Fruit fly (Drosophila melanogaster) whole organism, embryonic: ENCODE results near the gene tinc.

Source experiments
- Adf1 ChIP-seq: fragments of 200-800 bp; sonication (Bioruptor generic); IDR thresholded peaks from 2 replicates; pipeline ENCODE4 v1.3.6; 2022; ENCODE audit warnings: missing biosample characterization, missing genetic modification characterization
- BEAF-32 ChIP-seq: fragments of 200-800 bp; sonication (Bioruptor generic); optimal IDR thresholded peaks from 3 replicates; lab custom pipeline; 2017; ENCODE audit warnings: missing biosample characterization, missing genetic modification characterization, mild to moderate bottlenecking, moderate library complexity, missing genetic modification reagents
- Bgb ChIP-seq: fragments of 200-800 bp; sonication (Bioruptor generic); IDR thresholded peaks from 2 replicates; pipeline ENCODE4 v1.3.6; 2022; ENCODE audit warnings: missing biosample characterization, missing genetic modification characterization; ENCODE audit not compliant: partially characterized antibody
- C15 ChIP-seq: fragments of 200-800 bp; sonication (Bioruptor generic); IDR thresholded peaks from 3 replicates; pipeline ENCODE4 v1.3.6; 2022; ENCODE audit warnings: missing biosample characterization, missing genetic modification characterization
- CG10267 ChIP-seq: fragments of 200-800 bp; sonication (Bioruptor generic); optimal IDR thresholded peaks from 2 replicates; lab custom pipeline; 2018; ENCODE audit warnings: missing biosample characterization, mild to moderate bottlenecking, missing genetic modification characterization, moderate library complexity
- CG14710 ChIP-seq: fragments of 200-800 bp; sonication (Bioruptor generic); optimal IDR thresholded peaks from 3 replicates; lab custom pipeline; 2019; ENCODE audit warnings: missing biosample characterization, mild to moderate bottlenecking, missing genetic modification characterization, moderate library complexity
- CG15514 ChIP-seq: fragments of 200-800 bp; sonication (Bioruptor generic); optimal IDR thresholded peaks from 3 replicates; lab custom pipeline; 2017; ENCODE audit warnings: missing biosample characterization, missing genetic modification characterization, mild to moderate bottlenecking, moderate library complexity, missing genetic modification reagents
- CG1603 ChIP-seq: fragments of 200-800 bp; sonication (Bioruptor generic); optimal IDR thresholded peaks from 2 replicates; lab custom pipeline; 2019; ENCODE audit warnings: missing biosample characterization, mild to moderate bottlenecking, missing genetic modification characterization, moderate library complexity
- CG17328 ChIP-seq: fragments of 200-800 bp; sonication (Bioruptor generic); IDR thresholded peaks from 2 replicates; pipeline ENCODE4 v1.3.6; 2022; ENCODE audit warnings: missing biosample characterization, missing genetic modification characterization
- CG17385 ChIP-seq: fragments of 200-800 bp; sonication (Bioruptor generic); optimal IDR thresholded peaks from 3 replicates; lab custom pipeline; 2018; ENCODE audit warnings: missing biosample characterization, mild to moderate bottlenecking, missing genetic modification characterization
- CG17829 ChIP-seq: fragments of 200-800 bp; optimal IDR thresholded peaks from 2 replicates; lab custom pipeline; 2019; ENCODE audit warnings: missing biosample characterization, mild to moderate bottlenecking, missing genetic modification characterization, moderate library complexity
- CG32532 ChIP-seq: fragments of 200-800 bp; sonication (Bioruptor generic); IDR thresholded peaks from 2 replicates; pipeline ENCODE4 v1.3.6; 2022; ENCODE audit warnings: missing biosample characterization, missing genetic modification characterization
- CG3726 ChIP-seq: fragments of 200-800 bp; sonication (Bioruptor generic); IDR thresholded peaks from 3 replicates; pipeline ENCODE4, ENCODE4 v1.3.6; 2022; ENCODE audit warnings: missing biosample characterization, missing genetic modification characterization
- CG42726 ChIP-seq: fragments of 200-800 bp; sonication (Bioruptor generic); IDR thresholded peaks from 2 replicates; pipeline ENCODE4 v1.3.6; 2022; ENCODE audit warnings: missing biosample characterization, missing genetic modification characterization; ENCODE audit not compliant: partially characterized antibody
- CG4360 ChIP-seq: fragments of 200-800 bp; sonication (Bioruptor generic); IDR thresholded peaks from 2 replicates; pipeline ENCODE4 v1.3.6; 2022; ENCODE audit warnings: missing biosample characterization, missing genetic modification characterization
- CG4617 ChIP-seq: fragments of 200-800 bp; sonication (Bioruptor generic); optimal IDR thresholded peaks from 3 replicates; lab custom pipeline; 2016; ENCODE audit warnings: missing biosample characterization, missing genetic modification characterization, borderline replicate concordance
- CG7357 ChIP-seq: fragments of 200-800 bp; sonication (Bioruptor generic); IDR thresholded peaks from 3 replicates; pipeline ENCODE4 v1.3.6; 2022; ENCODE audit warnings: missing biosample characterization, missing genetic modification characterization
- CG7987 ChIP-seq: fragments of 200-800 bp; sonication (Bioruptor generic); optimal IDR thresholded peaks from 2 replicates; lab custom pipeline; 2018; ENCODE audit warnings: missing biosample characterization, mild to moderate bottlenecking, missing genetic modification characterization, moderate library complexity
- CG9609 ChIP-seq: fragments of 200-800 bp; sonication (Bioruptor generic); optimal IDR thresholded peaks from 3 replicates; lab custom pipeline; 2016; ENCODE audit warnings: missing biosample characterization, missing genetic modification characterization
- CG9797 ChIP-seq: fragments of 200-800 bp; sonication (Bioruptor generic); optimal IDR thresholded peaks from 3 replicates; lab custom pipeline; 2018; ENCODE audit warnings: missing biosample characterization, mild to moderate bottlenecking, missing genetic modification characterization
- CTCF ChIP-seq: fragments of 200-800 bp; sonication (Bioruptor generic); optimal IDR thresholded peaks from 2 replicates; lab custom pipeline; 2017; ENCODE audit warnings: missing biosample characterization, mild to moderate bottlenecking, missing genetic modification characterization, moderate library complexity
- CoRest ChIP-seq: fragments of 200-800 bp; sonication (Bioruptor generic); optimal IDR thresholded peaks from 3 replicates; lab custom pipeline; 2018; ENCODE audit warnings: missing biosample characterization, mild to moderate bottlenecking, missing genetic modification characterization, moderate library complexity
- Dp ChIP-seq: fragments of 200-800 bp; sonication (Bioruptor generic); optimal IDR thresholded peaks from 2 replicates; lab custom pipeline; 2018; ENCODE audit warnings: missing biosample characterization, mild to moderate bottlenecking, missing genetic modification characterization, moderate library complexity
- E2f1 ChIP-seq: fragments of 200-800 bp; sonication (Bioruptor generic); IDR thresholded peaks from 2 replicates; pipeline ENCODE4 v1.3.6; 2022; ENCODE audit warnings: missing biosample characterization, missing genetic modification characterization
- E2f2 ChIP-seq: fragments of 200-800 bp; sonication (Bioruptor generic); IDR thresholded peaks from 2 replicates; pipeline ENCODE4 v1.3.6; 2022; ENCODE audit warnings: missing biosample characterization, missing genetic modification characterization
- Elba2 ChIP-seq: fragments of 200-800 bp; sonication (Bioruptor generic); optimal IDR thresholded peaks from 3 replicates; lab custom pipeline; 2016; ENCODE audit warnings: missing biosample characterization, missing genetic modification characterization
- Hand ChIP-seq: fragments of 200-800 bp; sonication (Bioruptor generic); optimal IDR thresholded peaks from 2 replicates; lab custom pipeline; 2017; ENCODE audit warnings: mild to moderate bottlenecking, missing biosample characterization, missing genetic modification reagents, missing genetic modification characterization
- HmgZ ChIP-seq: fragments of 200-800 bp; sonication (Bioruptor generic); optimal IDR thresholded peaks from 2 replicates; lab custom pipeline; 2018; ENCODE audit warnings: missing biosample characterization, mild to moderate bottlenecking, missing genetic modification characterization
- Lhr ChIP-seq: fragments of 200-800 bp; sonication (Bioruptor generic); optimal IDR thresholded peaks from 3 replicates; lab custom pipeline; 2017; ENCODE audit warnings: mild to moderate bottlenecking, missing biosample characterization, missing genetic modification reagents, missing genetic modification characterization
- MBD-R2 ChIP-seq: fragments of 200-800 bp; sonication (Bioruptor generic); IDR thresholded peaks from 2 replicates; pipeline ENCODE4 v1.3.6; 2022; ENCODE audit warnings: missing biosample characterization, missing genetic modification characterization
- MESR4 ChIP-seq: fragments of 200-800 bp; sonication (Bioruptor generic); optimal IDR thresholded peaks from 2 replicates; lab custom pipeline; 2018; ENCODE audit warnings: missing biosample characterization, mild to moderate bottlenecking, missing genetic modification characterization, moderate library complexity
- Med ChIP-seq: fragments of 200-800 bp; sonication (Bioruptor generic); peaks from one replicate; lab custom pipeline; 2016; ENCODE audit warnings: missing biosample characterization, missing genetic modification characterization, mild to moderate bottlenecking, inconsistent platforms, moderate library complexity
- Myb ChIP-seq: fragments of 200-800 bp; sonication (Bioruptor generic); optimal IDR thresholded peaks from 2 replicates; lab custom pipeline; 2016; ENCODE audit warnings: missing biosample characterization, missing genetic modification characterization
- Sin3A ChIP-seq: fragments of >200 bp; optimal IDR thresholded peaks from 2 replicates; lab custom pipeline; 2018
- Sry-δ ChIP-seq: fragments of 200-800 bp; sonication (Bioruptor generic); optimal IDR thresholded peaks from 2 replicates; lab custom pipeline; 2016; ENCODE audit warnings: missing biosample characterization, missing genetic modification characterization
- croc ChIP-seq: fragments of 200-800 bp; sonication (Bioruptor generic); conservative IDR thresholded peaks from 3 replicates; pipeline ENCODE4 v1.3.6; 2022; ENCODE audit warnings: missing biosample characterization, missing genetic modification characterization
- crp ChIP-seq, 2 experiments: fragments of 200-800 bp; sonication (Bioruptor generic); optimal IDR thresholded peaks; 2 replicates in 1 of 2; 3 replicates in 1 of 2; lab custom pipeline; 2017; ENCODE audit warnings: missing biosample characterization in 2 of 2, missing genetic modification characterization in 2 of 2, mild to moderate bottlenecking in 1 of 2, moderate library complexity in 1 of 2
- dan ChIP-seq: fragments of 200-800 bp; sonication (Bioruptor generic); IDR thresholded peaks from 2 replicates; pipeline ENCODE4 v1.3.6; 2022; ENCODE audit warnings: missing biosample characterization, missing genetic modification characterization
- gfzf ChIP-seq: fragments of 200-800 bp; sonication (Bioruptor generic); optimal IDR thresholded peaks from 2 replicates; lab custom pipeline; 2016; ENCODE audit warnings: missing biosample characterization, mild to moderate bottlenecking, missing genetic modification characterization, moderate library complexity
- hb ChIP-seq: fragments of 200-800 bp; sonication (Bioruptor generic); IDR thresholded peaks from 3 replicates; pipeline ENCODE4 v1.3.6; 2022; ENCODE audit warnings: missing biosample characterization, missing genetic modification characterization; ENCODE audit not compliant: partially characterized antibody
- hkb ChIP-seq, 2 experiments: fragments of 200-800 bp in 1 of 2; fragments of >200 bp in 1 of 2; sonication (Bioruptor generic) in 1 of 2; IDR thresholded peaks in 1 of 2; optimal IDR thresholded peaks in 1 of 2; 2 replicates each; pipeline versions ENCODE4 v1.3.6 to Lab custom; 2017 to 2022; ENCODE audit warnings: missing biosample characterization in 1 of 2, missing genetic modification characterization in 1 of 2
- maf-S ChIP-seq: fragments of 200-800 bp; sonication (Bioruptor generic); optimal IDR thresholded peaks from 2 replicates; lab custom pipeline; 2016; ENCODE audit warnings: missing biosample characterization, missing genetic modification characterization
- pfk ChIP-seq: fragments of 200-800 bp; sonication (Bioruptor generic); optimal IDR thresholded peaks from 2 replicates; lab custom pipeline; 2018; ENCODE audit warnings: missing biosample characterization, mild to moderate bottlenecking, missing genetic modification characterization, moderate library complexity
- phol ChIP-seq: fragments of 200-800 bp; sonication (Bioruptor generic); optimal IDR thresholded peaks from 3 replicates; lab custom pipeline; 2018; ENCODE audit warnings: missing biosample characterization, mild to moderate bottlenecking, missing genetic modification characterization, moderate library complexity
- pzg ChIP-seq: fragments of 200-800 bp; sonication (Bioruptor generic); optimal IDR thresholded peaks from 3 replicates; lab custom pipeline; 2018; ENCODE audit warnings: missing biosample characterization, mild to moderate bottlenecking, missing genetic modification characterization, moderate library complexity
- row ChIP-seq: fragments of 200-800 bp; sonication (Bioruptor generic); IDR thresholded peaks from 3 replicates; pipeline ENCODE4 v1.3.6; 2022; ENCODE audit warnings: missing biosample characterization, missing genetic modification characterization
- schlank ChIP-seq: fragments of 200-800 bp; sonication (Bioruptor generic); optimal IDR thresholded peaks from 2 replicates; lab custom pipeline; 2018; ENCODE audit warnings: missing biosample characterization, mild to moderate bottlenecking, missing genetic modification characterization
- sd ChIP-seq: fragments of 200-800 bp; sonication (Bioruptor generic); optimal IDR thresholded peaks from 3 replicates; lab custom pipeline; 2018; ENCODE audit warnings: missing biosample characterization, mild to moderate bottlenecking, missing genetic modification characterization, moderate library complexity
- stwl ChIP-seq: fragments of 200-800 bp; sonication (Bioruptor generic); optimal IDR thresholded peaks from 3 replicates; lab custom pipeline; 2018; ENCODE audit warnings: missing biosample characterization, mild to moderate bottlenecking, missing genetic modification characterization, moderate library complexity
- tna ChIP-seq: fragments of 200-800 bp; sonication (Bioruptor generic); IDR thresholded peaks from 2 replicates; pipeline ENCODE4 v1.3.6; 2022; ENCODE audit warnings: missing biosample characterization, missing genetic modification characterization; ENCODE audit not compliant: partially characterized antibody
- yki ChIP-seq: fragments of >200 bp; optimal IDR thresholded peaks from 3 replicates; lab custom pipeline; 2018

Gene tinc

dm6 chr3R:17805092-17805491 lies 6.2 kb upstream of the tinc start, which contains the start of gene Nnk:
Gene Nnk, minus strand, starts transcription at chr3R:17805249.
- no peak for TF ChIP-seq CG17328 (GFP tag; lab: Robert Waterston, UW)
- no peak for TF ChIP-seq hb
- TF ChIP-seq schlank (tag; lab: Kevin White, UChicago): no peak
- TF ChIP-seq E2f2: peak; percentile 97
- TF ChIP-seq CG9797 (GFP tag; lab: Kevin White, UChicago): no peak
- TF ChIP-seq MBD-R2 (GFP tag; lab: Robert Waterston, UW): peak; percentile 88
- TF ChIP-seq yki (lab: Kevin White, UChicago): peak; percentile 64
- TF ChIP-seq CG42726: no peak
- TF ChIP-seq CG17385 (GFP tag; lab: Kevin White, UChicago): peak; percentile 94
- peak; percentile 66 for TF ChIP-seq E2f1 (GFP tag; lab: Robert Waterston, UW)
- no peak for TF ChIP-seq CG7987 (GFP tag; lab: Kevin White, UChicago)
- TF ChIP-seq hkb (optimal IDR thresholded peaks at IDR 0.05; lab: Kevin White, UChicago): no peak
- TF ChIP-seq hkb (GFP tag; IDR thresholded peaks at IDR 0.05; lab: Robert Waterston, UW): no peak
- peak; percentile 23 for TF ChIP-seq MESR4 (GFP tag; lab: Kevin White, UChicago)
- no peak for TF ChIP-seq CG9609 (GFP tag; lab: Kevin White, UChicago)
- no peak for TF ChIP-seq Sry-δ (GFP tag; lab: Kevin White, UChicago)
- TF ChIP-seq Lhr (GFP tag; lab: Kevin White, UChicago): peak; percentile 12
- peak; percentile 29 to 81 for TF ChIP-seq crp (GFP tag; optimal IDR thresholded peaks at IDR 0.05; lab: Kevin White, UChicago)
- TF ChIP-seq CoRest (tag; lab: Kevin White, UChicago): peak; percentile 5
- TF ChIP-seq gfzf: peak; percentile 6
- no peak for TF ChIP-seq maf-S (GFP tag; lab: Kevin White, UChicago)
- peak; percentile 98 for TF ChIP-seq Dp (GFP tag; lab: Kevin White, UChicago)
- TF ChIP-seq CG4617: peak; percentile 56
- peak; percentile 24; the same call in 1 of the 3 replicates for TF ChIP-seq row (GFP tag; lab: Robert Waterston, UW)
- TF ChIP-seq pfk (GFP tag; lab: Kevin White, UChicago): no peak
- TF ChIP-seq BEAF-32 (GFP tag; lab: Kevin White, UChicago): peak; percentile 4
- TF ChIP-seq phol (tag; lab: Kevin White, UChicago): peak; percentile 63
- peak; percentile 56 for TF ChIP-seq CG15514 (GFP tag; lab: Kevin White, UChicago)
- TF ChIP-seq CG3726 (GFP tag; lab: Robert Waterston, UW): no peak
- TF ChIP-seq Adf1 (GFP tag; lab: Robert Waterston, UW): no peak
- peak; percentile 85 for TF ChIP-seq sd (tag; lab: Kevin White, UChicago)
- TF ChIP-seq CG32532 (GFP tag; lab: Robert Waterston, UW): no peak
- no peak for TF ChIP-seq C15 (GFP tag; lab: Robert Waterston, UW)
- TF ChIP-seq Myb: peak; percentile 48
- peak; percentile 7 for TF ChIP-seq CG17829 (tag; lab: Kevin White, UChicago)
- TF ChIP-seq Bgb (GFP tag; lab: Robert Waterston, UW): no peak
- peak; percentile 30 for TF ChIP-seq CG10267 (tag; lab: Kevin White, UChicago)
- TF ChIP-seq croc: no peak
- peak; percentile 45 for TF ChIP-seq stwl (tag; lab: Kevin White, UChicago)
- TF ChIP-seq CG7357: no peak
- peak; percentile 34 for TF ChIP-seq CTCF (GFP tag; lab: Kevin White, UChicago)
- TF ChIP-seq Elba2 (GFP tag; lab: Kevin White, UChicago): peak; percentile 69
- peak; percentile 10 for TF ChIP-seq Sin3A (lab: Kevin White, UChicago)
- peak; percentile 25 for TF ChIP-seq CG1603 (tag; lab: Kevin White, UChicago)
- peak; percentile 76 for TF ChIP-seq Med
- TF ChIP-seq CG14710: peak; percentile 30
- TF ChIP-seq CG4360: peak; percentile 55
- TF ChIP-seq dan (GFP tag; lab: Robert Waterston, UW): no peak
- no peak for TF ChIP-seq Hand (GFP tag; lab: Kevin White, UChicago)
- no peak for TF ChIP-seq tna (GFP tag; lab: Robert Waterston, UW)
- peak; percentile 75 for TF ChIP-seq pzg
- peak; percentile 7 for TF ChIP-seq HmgZ (tag; lab: Kevin White, UChicago)
